Worm (Caenorhabditis elegans) whole organism, L2 larva: ENCODE data around the gene cyp-33C8.

Source experiments
- elt-1 ChIP-seq: fragments of 150-350 bp; optimal IDR thresholded peaks from 2 replicates; lab custom pipeline; 2014; ENCODE audit warnings: missing biosample characterization, missing genetic modification characterization
- nhr-25 ChIP-seq: fragments of 150-350 bp; sonication (generic microtip); optimal IDR thresholded peaks from 3 replicates; lab custom pipeline; 2014; ENCODE audit warnings: missing biosample characterization, missing genetic modification characterization
- ztf-4 ChIP-seq: fragments of 150-350 bp; optimal IDR thresholded peaks from 2 replicates; lab custom pipeline; 2014; ENCODE audit warnings: missing biosample characterization, missing genetic modification characterization

DNA sequence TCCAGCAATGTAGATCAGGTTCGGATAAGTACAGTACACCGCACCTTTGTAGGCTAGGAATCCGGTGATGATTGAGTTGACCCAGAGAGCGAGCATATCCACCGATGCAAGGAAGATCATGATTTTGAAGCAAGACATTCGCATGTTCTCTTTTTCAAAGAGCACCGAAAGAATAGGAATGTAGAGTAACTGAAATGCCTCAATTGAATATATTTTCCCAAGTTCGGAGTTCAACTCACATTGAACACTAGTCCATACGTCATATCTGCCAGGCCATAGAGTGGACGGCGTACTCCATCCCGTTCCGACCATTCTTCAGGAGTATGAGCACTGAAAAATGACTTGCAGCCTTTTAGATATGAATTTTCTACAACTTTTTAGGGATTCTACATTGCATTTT is 3.6 kb downstream of the cyp-33C8 start:
- TF ChIP-seq elt-1 (tag; lab: Kevin White, UChicago) (no peak), nhr-25 (no peak), ztf-4 (tag; lab: Kevin White, UChicago) (no peak)
